Worm (Caenorhabditis elegans) whole organism, late embryonic: ENCODE data around the gene lin-29.

Source experiments
- elt-2 ChIP-seq: sonication (generic microtip); optimal IDR thresholded peaks from 2 replicates; lab custom pipeline; 2016; ENCODE audit warnings: missing genetic modification reagents, missing genetic modification characterization, missing compliant biosample characterization
- madf-2 ChIP-seq: sonication (generic microtip); optimal IDR thresholded peaks from 2 replicates; lab custom pipeline; 2017; ENCODE audit warnings: missing genetic modification characterization, missing compliant biosample characterization
- sdc-2 ChIP-seq: sonication (generic microtip); optimal IDR thresholded peaks from 2 replicates; lab custom pipeline; 2016; ENCODE audit warnings: missing genotype, missing genetic modification characterization, missing compliant biosample characterization
- ztf-16 ChIP-seq: sonication (generic microtip); optimal IDR thresholded peaks from 2 replicates; lab custom pipeline; 2017; ENCODE audit warnings: missing genetic modification characterization, missing compliant biosample characterization

DNA sequence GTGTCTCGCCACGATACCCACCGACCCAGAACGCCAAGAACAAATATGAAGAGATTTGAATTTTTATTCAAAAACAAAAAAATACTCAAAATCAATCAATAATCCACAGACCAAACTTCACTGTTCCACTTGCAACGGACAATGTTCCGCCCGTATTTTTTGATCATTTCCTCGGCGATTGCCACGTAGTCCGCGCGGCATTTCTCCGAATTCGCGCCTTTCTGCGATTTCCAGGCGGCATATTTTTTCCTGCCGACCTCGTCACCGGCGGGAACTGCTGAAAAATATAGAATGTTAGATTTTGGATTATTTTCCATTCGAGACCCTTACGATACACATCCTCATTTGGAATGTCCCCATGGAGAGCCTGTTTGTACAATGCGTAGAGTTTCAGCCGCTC is 37.1 kb upstream of the lin-29 start:
- TF ChIP-seq madf-2 (no peak), sdc-2 (tag; lab: Kevin White, UChicago) (no peak), ztf-16 (tag; lab: Kevin White, UChicago) (no peak), elt-2 (tag; lab: Kevin White, UChicago) (no peak)
